Worm (Caenorhabditis elegans): ENCODE results near the gene ZK1248.5.

DNA sequence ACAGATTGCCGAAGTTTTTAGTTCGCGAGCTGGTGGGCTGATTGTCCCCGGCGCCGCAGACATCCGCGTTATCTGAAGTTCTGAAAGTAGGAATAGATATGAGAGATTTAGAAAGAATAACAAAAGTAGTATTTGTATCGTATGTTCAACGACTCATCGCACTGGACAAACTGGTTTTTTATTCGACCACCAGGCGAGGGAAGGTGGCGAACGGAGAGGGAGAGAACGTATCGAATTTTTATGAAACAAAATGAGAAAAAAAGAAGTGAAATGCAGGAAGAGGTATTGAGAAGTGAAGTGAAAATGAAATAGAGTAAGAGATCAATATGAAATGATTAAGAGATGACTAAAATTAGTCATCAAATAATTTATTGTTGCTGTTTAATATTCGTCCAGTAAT lies 17.1 kb downstream of the ZK1248.5 start, which contains the start of gene tbc-2:
- no peak for TF ChIP-seq unc-39 (tag; optimal IDR thresholded peaks at IDR 0.05)
- no peak for TF ChIP-seq mdl-1 (tag; optimal IDR thresholded peaks at IDR 0.05)
- TF ChIP-seq ceh-82 (tag; optimal IDR thresholded peaks at IDR 0.05): no peak
- no peak for TF ChIP-seq egl-27 (tag; optimal IDR thresholded peaks at IDR 0.05)
- no peak for TF ChIP-seq fos-1 (tag; optimal IDR thresholded peaks at IDR 0.05)
- TF ChIP-seq nhr-237 (tag; optimal IDR thresholded peaks at IDR 0.05): no peak
- no peak for TF ChIP-seq ama-1 (optimal IDR thresholded peaks at IDR 0.05)
- no peak for TF ChIP-seq lin-11 (tag; optimal IDR thresholded peaks at IDR 0.05)
- no peak for TF ChIP-seq nhr-11 (tag; optimal IDR thresholded peaks at IDR 0.05)

All from whole organism, L2 larva.